Worm (Caenorhabditis elegans) whole organism, L4 larva: Measurements from ENCODE around the gene mcm-5.

Experiments used
- F10B5.3 ChIP-seq: sonication (generic microtip); optimal IDR thresholded peaks from 2 replicates; lab custom pipeline; 2016; ENCODE audit warnings: mild to moderate bottlenecking, missing genetic modification characterization, missing compliant biosample characterization
- F26F4.8 ChIP-seq: fragments of 200-800 bp; sonication (Bioruptor generic); conservative IDR thresholded peaks from 2 replicates; pipeline ENCODE4 v1.3.6; 2022; ENCODE audit warnings: missing genetic modification characterization, missing compliant biosample characterization
- F44E2.7 ChIP-seq: fragments of 200-800 bp; sonication (Bioruptor generic); IDR thresholded peaks from 2 replicates; pipeline ENCODE4 v2.1.2; 2022; ENCODE audit warnings: missing genetic modification characterization, missing compliant biosample characterization
- ZK546.5 ChIP-seq, 2 experiments: sonication (generic microtip); optimal IDR thresholded peaks; 2 replicates each; lab custom pipeline; 2017; ENCODE audit warnings: missing biosample characterization in 2 of 2, missing genetic modification characterization in 2 of 2
- aha-1 ChIP-seq: fragments of 150-350 bp; peaks from one replicate; lab custom pipeline; 2014; ENCODE audit warnings: missing biosample characterization, missing genetic modification characterization
- ama-1 ChIP-seq: fragments of 150-350 bp; optimal IDR thresholded peaks from 2 replicates; lab custom pipeline; 2014; ENCODE audit warnings: inconsistent platforms, mixed read lengths
- attf-4 ChIP-seq: sonication (generic microtip); optimal IDR thresholded peaks from 3 replicates; lab custom pipeline; 2017; ENCODE audit warnings: missing biosample characterization, missing genetic modification characterization
- ceh-28 ChIP-seq: fragments of 150-350 bp; optimal IDR thresholded peaks from 2 replicates; lab custom pipeline; 2014; ENCODE audit warnings: missing biosample characterization, missing genetic modification reagents, missing genetic modification characterization
- ceh-32 ChIP-seq: sonication (generic microtip); optimal IDR thresholded peaks from 2 replicates; lab custom pipeline; 2016; ENCODE audit warnings: mild to moderate bottlenecking, missing genetic modification characterization, missing compliant biosample characterization; ENCODE audit not compliant: poor library complexity
- daf-16 ChIP-seq, 3 experiments: sonication (generic microtip); optimal IDR thresholded peaks; 2 replicates each; lab custom pipeline; 2016 to 2017; ENCODE audit warnings: missing genetic modification characterization in 3 of 3, missing genetic modification reagents in 3 of 3, mild to moderate bottlenecking in 2 of 3, missing compliant biosample characterization in 2 of 3, missing biosample characterization in 1 of 3, moderate library complexity in 1 of 3
- dmd-9 ChIP-seq: fragments of 200-800 bp; sonication (Bioruptor generic); IDR thresholded peaks from 2 replicates; pipeline ENCODE4 v1.3.6; 2022; ENCODE audit warnings: missing genetic modification reagents, missing genetic modification characterization, missing compliant biosample characterization
- dpl-1 ChIP-seq: fragments of 150-350 bp; optimal IDR thresholded peaks from 2 replicates; lab custom pipeline; 2014; ENCODE audit warnings: missing biosample characterization, missing genetic modification reagents, missing genetic modification characterization
- duxl-1 ChIP-seq: sonication (generic microtip); optimal IDR thresholded peaks from 2 replicates; lab custom pipeline; 2016; ENCODE audit warnings: mild to moderate bottlenecking, missing genetic modification characterization, moderate library complexity, missing compliant biosample characterization; ENCODE audit not compliant: poor library complexity
- hif-1 ChIP-seq, 2 experiments: sonication (generic microtip); optimal IDR thresholded peaks; 2 replicates each; lab custom pipeline; 2016 to 2017; ENCODE audit warnings: missing compliant biosample characterization in 2 of 2, missing genetic modification characterization in 2 of 2, missing genetic modification reagents in 2 of 2, missing genotype in 2 of 2, mild to moderate bottlenecking in 1 of 2
- hlh-30 ChIP-seq: sonication (generic microtip); optimal IDR thresholded peaks from 2 replicates; lab custom pipeline; 2017; ENCODE audit warnings: antibody characterized with exemption, mild to moderate bottlenecking, missing genetic modification characterization, missing compliant biosample characterization; ENCODE audit not compliant: insufficient read depth
- hmg-1.1 ChIP-seq: fragments of 200-800 bp; sonication (Bioruptor generic); IDR thresholded peaks from 2 replicates; pipeline ENCODE4 v1.3.6; 2022; ENCODE audit warnings: missing genetic modification reagents, missing genetic modification characterization, missing compliant biosample characterization
- jun-1 ChIP-seq: fragments of 150-350 bp; optimal IDR thresholded peaks from 2 replicates; lab custom pipeline; 2014; ENCODE audit warnings: missing biosample characterization, missing genetic modification reagents, missing genetic modification characterization
- lsy-2 ChIP-seq, 2 experiments: fragments of 150-350 bp in 1 of 2; sonication (generic microtip) in 1 of 2; optimal IDR thresholded peaks; 2 replicates each; lab custom pipeline; 2014 to 2017; ENCODE audit warnings: missing biosample characterization in 2 of 2, missing genetic modification characterization in 2 of 2
- madf-5 ChIP-seq, 2 experiments: fragments of 200-800 bp; sonication (Bioruptor generic); IDR thresholded peaks; 2 replicates each; pipeline ENCODE4 v1.3.6; 2022; ENCODE audit warnings: missing compliant biosample characterization in 2 of 2, missing genetic modification characterization in 2 of 2
- madf-9 ChIP-seq: fragments of 200-800 bp; sonication (Bioruptor generic); conservative IDR thresholded peaks from 2 replicates; pipeline ENCODE4 v1.3.6; 2022; ENCODE audit warnings: missing genetic modification reagents, missing genetic modification characterization, missing compliant biosample characterization
- mdl-1 ChIP-seq, 2 experiments: fragments of 150-350 bp in 1 of 2; sonication (generic microtip) in 1 of 2; optimal IDR thresholded peaks; 2 replicates each; lab custom pipeline; 2014 to 2017; ENCODE audit warnings: missing biosample characterization in 2 of 2, missing genetic modification characterization in 2 of 2
- mes-2 ChIP-seq: sonication (generic microtip); optimal IDR thresholded peaks from 2 replicates; lab custom pipeline; 2016; ENCODE audit warnings: missing genotype, mild to moderate bottlenecking, missing genetic modification characterization, missing compliant biosample characterization; ENCODE audit not compliant: poor library complexity, severe bottlenecking
- mxl-2 ChIP-seq: fragments of 200-800 bp; sonication (Bioruptor generic); conservative IDR thresholded peaks from 2 replicates; pipeline ENCODE4 v1.3.6; 2022; ENCODE audit warnings: missing genetic modification reagents, missing genetic modification characterization, missing compliant biosample characterization
- nhr-102 ChIP-seq: sonication (generic microtip); optimal IDR thresholded peaks from 2 replicates; lab custom pipeline; 2016; ENCODE audit warnings: mild to moderate bottlenecking, missing genetic modification characterization, moderate library complexity, missing compliant biosample characterization
- nhr-111 ChIP-seq: fragments of 200-800 bp; sonication (Bioruptor generic); optimal IDR thresholded peaks from 2 replicates; lab custom pipeline; 2018; ENCODE audit warnings: mild to moderate bottlenecking, missing genetic modification characterization, missing compliant biosample characterization
- nhr-41 ChIP-seq: fragments of 200-800 bp; sonication (Bioruptor generic); IDR thresholded peaks from 2 replicates; pipeline ENCODE4 v1.3.6; 2022; ENCODE audit warnings: missing genetic modification reagents, missing genetic modification characterization, missing compliant biosample characterization
- nhr-42 ChIP-seq: fragments of 200-800 bp; sonication (Bioruptor generic); IDR thresholded peaks from 2 replicates; pipeline ENCODE4 v1.3.6; 2022; ENCODE audit warnings: missing genetic modification characterization, missing compliant biosample characterization
- pqm-1 ChIP-seq: sonication (generic microtip); optimal IDR thresholded peaks from 2 replicates; lab custom pipeline; 2017; ENCODE audit warnings: missing biosample characterization, missing genetic modification characterization
- rbr-2 ChIP-seq: sonication (generic microtip); optimal IDR thresholded peaks from 2 replicates; lab custom pipeline; 2016; ENCODE audit warnings: missing genotype, missing genetic modification characterization, missing compliant biosample characterization
- saeg-2 ChIP-seq: fragments of 200-800 bp; sonication (Bioruptor generic); IDR thresholded peaks from 2 replicates; pipeline ENCODE4 v1.3.6; 2022; ENCODE audit warnings: missing genetic modification reagents, missing genetic modification characterization, missing compliant biosample characterization
- set-16 ChIP-seq: fragments of 200-800 bp; sonication (Bioruptor generic); IDR thresholded peaks from 2 replicates; pipeline ENCODE4 v1.3.6; 2022; ENCODE audit warnings: missing genetic modification reagents, missing genetic modification characterization, missing compliant biosample characterization
- snpc-1.2 ChIP-seq: fragments of 200-800 bp; sonication (Bioruptor generic); IDR thresholded peaks from 2 replicates; pipeline ENCODE4 v1.3.6; 2022; ENCODE audit warnings: missing genetic modification reagents, missing genetic modification characterization, missing compliant biosample characterization
- unc-130 ChIP-seq: sonication (generic microtip); optimal IDR thresholded peaks from 2 replicates; lab custom pipeline; 2016; ENCODE audit warnings: missing genetic modification reagents, missing genetic modification characterization, missing compliant biosample characterization
- unc-62 ChIP-seq, 3 experiments: fragments of 150-350 bp in 1 of 3; sonication (generic microtip); optimal IDR thresholded peaks in 2 of 3; peaks in 1 of 3; 1 replicate in 1 of 3; 2 replicates in 2 of 3; lab custom pipeline; 2014 to 2017; ENCODE audit warnings: missing biosample characterization in 3 of 3, missing genetic modification characterization in 3 of 3, missing genetic modification reagents in 3 of 3, missing genotype in 1 of 3
- zfp-2 ChIP-seq: sonication (generic microtip); optimal IDR thresholded peaks from 2 replicates; lab custom pipeline; 2016; ENCODE audit warnings: mild to moderate bottlenecking, missing genetic modification characterization, missing compliant biosample characterization
- zfp-3 ChIP-seq: fragments of 200-800 bp; sonication (Bioruptor generic); conservative IDR thresholded peaks from 2 replicates; pipeline ENCODE4 v1.3.6; 2022; ENCODE audit warnings: missing genetic modification reagents, missing genetic modification characterization, missing compliant biosample characterization
- zip-11 ChIP-seq: fragments of 200-800 bp; sonication (Bioruptor generic); IDR thresholded peaks from 2 replicates; pipeline ENCODE4 v1.3.6; 2022; ENCODE audit warnings: missing genetic modification characterization, missing compliant biosample characterization
- zip-2 ChIP-seq: fragments of 150-350 bp; optimal IDR thresholded peaks from 2 replicates; lab custom pipeline; 2014; ENCODE audit warnings: missing biosample characterization, missing genetic modification characterization
- ztf-7 ChIP-seq: fragments of 150-350 bp; optimal IDR thresholded peaks from 2 replicates; lab custom pipeline; 2014; ENCODE audit warnings: missing biosample characterization, missing genetic modification characterization

Gene mcm-5

ce11 chrIII:4277762-4278161 lies 13.3 kb downstream of the mcm-5 start:
- TF ChIP-seq madf-9, result no peak
- no peak for TF ChIP-seq mdl-1 (tag; optimal IDR thresholded peaks at IDR 0.05; lab: Kevin White, UChicago)
- TF ChIP-seq F26F4.8 (GFP tag; lab: Robert Waterston, UW), result no peak
- no peak for TF ChIP-seq pqm-1 (tag; lab: Kevin White, UChicago)
- TF ChIP-seq zfp-3, result no peak
- no peak for TF ChIP-seq attf-4 (tag; lab: Kevin White, UChicago)
- TF ChIP-seq daf-16 (GFP tag; optimal IDR thresholded peaks at IDR 0.05; lab: Kevin White, UChicago), result no peak
- no peak for TF ChIP-seq daf-16 (tag; optimal IDR thresholded peaks at IDR 0.05; lab: Kevin White, UChicago)
- peak; percentile 6 for TF ChIP-seq mes-2 (tag; lab: Kevin White, UChicago)
- no peak for TF ChIP-seq nhr-41
- no peak for TF ChIP-seq duxl-1 (tag; lab: Kevin White, UChicago)
- no peak for TF ChIP-seq madf-5 (GFP tag; IDR thresholded peaks at IDR 0.05; lab: Robert Waterston, UW)
- TF ChIP-seq mxl-2, result no peak
- TF ChIP-seq snpc-1.2 (GFP tag; lab: Robert Waterston, UW), result no peak
- no peak for TF ChIP-seq F10B5.3 (tag; lab: Kevin White, UChicago)
- no peak for TF ChIP-seq hmg-1.1 (GFP tag; lab: Robert Waterston, UW)
- no peak for TF ChIP-seq nhr-111
- peak in 1 of 2 experiments; percentile 53 for TF ChIP-seq unc-62 (GFP tag; optimal IDR thresholded peaks at IDR 0.05 in 1 of 2; lab: Kevin White, UChicago)
- no peak for TF ChIP-seq unc-62 (tag; optimal IDR thresholded peaks at IDR 0.05; lab: Kevin White, UChicago)
- no peak for TF ChIP-seq F44E2.7
- peak; percentile 58 for TF ChIP-seq aha-1 (tag; lab: Kevin White, UChicago)
- no peak for TF ChIP-seq saeg-2 (GFP tag; lab: Robert Waterston, UW)
- TF ChIP-seq dmd-9 (GFP tag; lab: Robert Waterston, UW), result no peak
- TF ChIP-seq, all 104 proteins: peak for 3

- TF ChIP-seq dmd-9 (GFP tag; lab: Robert Waterston, UW) (no peak), set-16 (peak; percentile 32; the same call in 1 of the 2 replicates), nhr-42 (no peak)
Observed at ce11 chrIII:4276277-4276676, 14.8 kb downstream of the mcm-5 start.

DNA sequence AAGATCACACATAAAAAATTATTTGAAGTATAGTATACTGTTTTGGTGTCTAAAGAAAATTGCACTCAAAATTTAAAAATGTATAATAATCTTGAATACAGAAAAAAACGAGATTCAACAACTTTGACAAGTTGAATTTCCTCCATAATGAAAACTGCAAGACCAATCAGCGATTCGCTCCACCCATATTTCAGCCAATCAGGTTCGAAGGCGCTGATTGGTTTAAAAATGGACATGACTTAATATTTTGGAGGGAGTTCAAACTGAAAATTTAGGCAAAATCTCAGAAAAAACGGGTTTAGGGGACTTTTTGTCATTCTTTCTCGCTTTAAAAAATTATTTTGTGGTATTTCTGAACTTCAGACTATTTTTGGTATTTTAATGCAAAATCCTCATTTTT lies 15.4 kb downstream of the mcm-5 start:
- TF ChIP-seq zip-2 (tag; lab: Kevin White, UChicago) (no peak), zip-11 (GFP tag; lab: Robert Waterston, UW) (no peak), hif-1 (tag; optimal IDR thresholded peaks at IDR 0.05; lab: Kevin White, UChicago) (no peak), ceh-28 (tag; lab: Kevin White, UChicago) (no peak), dpl-1 (GFP tag; lab: Kevin White, UChicago) (peak; percentile 15), ZK546.5 (tag; optimal IDR thresholded peaks at IDR 0.05; lab: Kevin White, UChicago) (no peak), dmd-9 (GFP tag; lab: Robert Waterston, UW) (no peak), nhr-41 (no peak), ama-1 (lab: Kevin White, UChicago) (peak; percentile 8), pqm-1 (tag; lab: Kevin White, UChicago) (no peak), zfp-2 (tag; lab: Kevin White, UChicago) (no peak), lsy-2 (tag; optimal IDR thresholded peaks at IDR 0.05; lab: Kevin White, UChicago) (no peak), ceh-32 (tag; lab: Kevin White, UChicago) (no peak), rbr-2 (tag; lab: Kevin White, UChicago) (no peak), jun-1 (tag; lab: Kevin White, UChicago) (peak; percentile 15), unc-62 (GFP tag; optimal IDR thresholded peaks at IDR 0.05 in 1 of 2; lab: Kevin White, UChicago) (peak in 1 of 2 experiments; percentile 23), unc-62 (tag; optimal IDR thresholded peaks at IDR 0.05; lab: Kevin White, UChicago) (no peak), saeg-2 (GFP tag; lab: Robert Waterston, UW) (no peak), nhr-102 (tag; lab: Kevin White, UChicago) (no peak), unc-130 (no peak), mxl-2 (no peak), attf-4 (tag; lab: Kevin White, UChicago) (no peak), hlh-30 (tag; lab: Kevin White, UChicago) (no peak), ztf-7 (tag; lab: Kevin White, UChicago) (no peak)
- TF ChIP-seq, all 104 proteins: peak for 4
